Fruit fly (Drosophila melanogaster) S2 (cell line): ENCODE data around the gene Sdr.

Experiments used
- CG8478 ChIP-seq: fragments of >200 bp; optimal IDR thresholded peaks from 2 replicates; lab custom pipeline; 2018
- CTCF ChIP-seq, 2 experiments: fragments of >200 bp; optimal IDR thresholded peaks; 2 replicates each; lab custom pipeline; 2018

Gene Sdr

dm6 chr3R:14917927-14918829, at the start of gene Sdr:
TSS of gene Sdr (plus strand) at chr3R:14918628.
- TF ChIP-seq CTCF (optimal IDR thresholded peaks at IDR 0.05; lab: Kevin White, UChicago), result no peak
- no peak for TF ChIP-seq CG8478

- no peak for TF ChIP-seq CTCF (optimal IDR thresholded peaks at IDR 0.05; lab: Kevin White, UChicago)
- no peak for TF ChIP-seq CG8478
Measured at dm6 chr3R:14873345-14873744, 45.1 kb upstream of the Sdr start.

dm6 chr3R:14875274-14875964, 43.0 kb upstream of the Sdr start, which contains the start of gene btsz:
TSS of gene btsz (minus strand) at chr3R:14875488.
- no peak for TF ChIP-seq CTCF (optimal IDR thresholded peaks at IDR 0.05; lab: Kevin White, UChicago)
- TF ChIP-seq CG8478, result no peak

dm6 chr3R:14875965-14876331, 42.5 kb upstream of the Sdr start:
- TF ChIP-seq CTCF (optimal IDR thresholded peaks at IDR 0.05; lab: Kevin White, UChicago) (no peak), CG8478 (no peak)

dm6 chr3R:14878145-14878544, 40.3 kb upstream of the Sdr start:
- no peak for TF ChIP-seq CTCF (optimal IDR thresholded peaks at IDR 0.05; lab: Kevin White, UChicago)
- no peak for TF ChIP-seq CG8478

dm6 chr3R:14879207-14879863, 39.1 kb upstream of the Sdr start, which contains the start of gene CG3631:
TSS of gene CG3631 (plus strand) at chr3R:14879457.
- TF ChIP-seq CG8478, result no peak
- TF ChIP-seq CTCF (optimal IDR thresholded peaks at IDR 0.05; lab: Kevin White, UChicago), result no peak

- TF ChIP-seq CTCF (optimal IDR thresholded peaks at IDR 0.05; lab: Kevin White, UChicago) (no peak), CG8478 (no peak)
Measured at dm6 chr3R:14880861-14881260, 37.6 kb upstream of the Sdr start.

- TF ChIP-seq CG8478, result no peak
- no peak for TF ChIP-seq CTCF (optimal IDR thresholded peaks at IDR 0.05; lab: Kevin White, UChicago)
Measured at dm6 chr3R:14886011-14886534, 32.4 kb upstream of the Sdr start, which contains the start of the genes Rrp6, CG33331 and CG33332. TSS of gene Rrp6 (minus strand) at chr3R:14886246. TSS of gene CG33331 (plus strand) at chr3R:14886456. TSS of gene CG33332 (plus strand) at chr3R:14886456.

DNA sequence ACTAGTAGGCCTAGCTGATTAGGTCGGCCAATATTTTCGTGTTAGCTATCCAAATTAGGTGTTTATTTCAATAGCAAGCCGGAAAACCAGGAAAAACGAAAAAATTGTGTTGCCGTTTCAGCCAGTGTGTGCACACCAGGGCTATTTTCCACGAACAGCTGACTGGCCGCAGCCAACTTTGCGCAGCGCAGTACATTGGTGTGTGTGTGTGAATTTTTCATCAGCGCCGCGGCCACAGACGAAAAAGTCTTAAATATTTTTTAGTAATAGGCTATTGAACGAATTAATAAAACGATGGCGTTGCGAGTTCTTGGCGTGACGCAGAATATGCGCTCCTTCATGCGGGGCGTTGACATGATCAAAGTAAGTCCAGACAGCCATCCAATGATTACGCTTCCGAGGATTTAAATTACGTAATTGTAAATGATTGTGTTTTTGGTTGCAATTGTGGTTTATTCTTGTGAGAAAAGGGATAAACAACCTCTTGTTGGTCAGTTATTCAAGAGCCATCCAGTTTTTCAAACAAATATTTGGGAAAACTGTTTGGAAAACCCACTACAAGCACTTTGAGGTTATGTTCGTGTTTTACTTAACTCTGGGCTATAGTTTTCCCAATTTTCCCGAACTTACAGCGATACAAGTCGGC, 28.2 kb upstream of the Sdr start, which contains the start of the genes CycC and UQCR-C1:
TSS of gene CycC (minus strand) at position 142 of the 646 bp plus-strand sequence.
TSS of gene UQCR-C1 (plus strand) at position 168 of the 646 bp plus-strand sequence.
- TF ChIP-seq CTCF (optimal IDR thresholded peaks at IDR 0.05; lab: Kevin White, UChicago), result no peak

dm6 chr3R:14893791-14894782, 24.3 kb upstream of the Sdr start, which contains the start of gene Dph2:
TSS of gene Dph2 (minus strand) at chr3R:14893954.
- peak; percentile 5 to 50 for TF ChIP-seq CTCF (optimal IDR thresholded peaks at IDR 0.05; lab: Kevin White, UChicago)
- no peak for TF ChIP-seq CG8478

DNA sequence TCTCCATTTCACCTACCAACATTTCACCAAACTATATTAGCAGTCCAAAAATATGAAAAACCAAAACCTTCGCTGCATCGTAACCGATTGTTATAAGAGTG, 23.8 kb upstream of the Sdr start, which contains the start of gene CG14860:
TSS of gene CG14860 (plus strand) at position 2 of the 101 bp plus-strand sequence.
- TF ChIP-seq CTCF (optimal IDR thresholded peaks at IDR 0.05; lab: Kevin White, UChicago), result no peak
- no peak for TF ChIP-seq CG8478

- no peak for TF ChIP-seq CG8478
- TF ChIP-seq CTCF (optimal IDR thresholded peaks at IDR 0.05; lab: Kevin White, UChicago), result no peak
Measured at dm6 chr3R:14898280-14898756, 20.1 kb upstream of the Sdr start, which contains the start of the genes Nup93-2 and CG3817. TSS of gene Nup93-2 (minus strand) at chr3R:14898372. TSS of gene CG3817 (plus strand) at chr3R:14898739.

dm6 chr3R:14900177-14900576, 18.3 kb upstream of the Sdr start, which contains the start of gene VhaPPA1-2:
TSS of gene VhaPPA1-2 (minus strand) at chr3R:14900277.
- no peak for TF ChIP-seq CG8478
- TF ChIP-seq CTCF (optimal IDR thresholded peaks at IDR 0.05; lab: Kevin White, UChicago), result no peak
